Worm (Caenorhabditis elegans): ENCODE results near the gene str-150.

- TF ChIP-seq unc-62 (GFP tag; optimal IDR thresholded peaks at IDR 0.05): no peak
- no peak for TF ChIP-seq nhr-23 (tag; optimal IDR thresholded peaks at IDR 0.05)
- TF ChIP-seq tbx-2 (tag; optimal IDR thresholded peaks at IDR 0.05): no peak
Observed at ce11 chrV:16581061-16581460, 2.0 kb upstream of the str-150 start.

All from whole organism, L3 larva.